Worm (Caenorhabditis elegans) whole organism, L4/young adult: ENCODE measurements around the gene C18G1.9.

Experiments used
- W03F9.2 ChIP-seq: fragments of 150-350 bp; optimal IDR thresholded peaks from 2 replicates; lab custom pipeline; 2014; ENCODE audit warnings: missing biosample characterization, missing genetic modification characterization
- dao-5 ChIP-seq: sonication (generic microtip); optimal IDR thresholded peaks from 2 replicates; lab custom pipeline; 2016; ENCODE audit warnings: missing genotype, missing genetic modification characterization, moderate library complexity, missing compliant biosample characterization
- him-1 ChIP-seq: sonication (generic microtip); optimal IDR thresholded peaks from 2 replicates; lab custom pipeline; 2016; ENCODE audit warnings: missing genotype, missing genetic modification reagents, missing genetic modification characterization, missing compliant biosample characterization

- TF ChIP-seq him-1: no peak
- TF ChIP-seq W03F9.2 (tag; lab: Kevin White, UChicago): no peak
- no peak for TF ChIP-seq dao-5 (tag; lab: Kevin White, UChicago)
Observed at ce11 chrV:4769633-4770032, at the start of gene C18G1.9.
